Worm (Caenorhabditis elegans) whole organism, late embryonic: Measurements from ENCODE around the gene lips-13.

Experiments used
- C08G9.2 ChIP-seq: sonication (generic microtip); optimal IDR thresholded peaks from 2 replicates; lab custom pipeline; 2016; ENCODE audit warnings: mild to moderate bottlenecking, missing genetic modification characterization, moderate library complexity, missing compliant biosample characterization
- K02D7.2 ChIP-seq: sonication (generic microtip); optimal IDR thresholded peaks from 2 replicates; lab custom pipeline; 2017; ENCODE audit warnings: mild to moderate bottlenecking, missing genetic modification characterization, missing compliant biosample characterization
- K09A11.1 ChIP-seq: sonication (generic microtip); optimal IDR thresholded peaks from 2 replicates; lab custom pipeline; 2017; ENCODE audit warnings: antibody characterized with exemption, mild to moderate bottlenecking, missing genetic modification characterization, missing compliant biosample characterization; ENCODE audit not compliant: insufficient read depth
- Y22D7AL.16 ChIP-seq: sonication (generic microtip); optimal IDR thresholded peaks from 2 replicates; lab custom pipeline; 2016; ENCODE audit warnings: missing genetic modification characterization, missing compliant biosample characterization
- ahr-1 ChIP-seq: sonication (generic microtip); optimal IDR thresholded peaks from 2 replicates; lab custom pipeline; 2016; ENCODE audit warnings: missing genetic modification characterization, missing compliant biosample characterization
- ceh-14 ChIP-seq: sonication (generic microtip); optimal IDR thresholded peaks from 2 replicates; lab custom pipeline; 2016; ENCODE audit warnings: missing genotype, missing genetic modification characterization, missing compliant biosample characterization
- ceh-18 ChIP-seq: sonication (generic microtip); optimal IDR thresholded peaks from 2 replicates; lab custom pipeline; 2016; ENCODE audit warnings: missing genetic modification characterization, missing compliant biosample characterization
- ceh-19 ChIP-seq: fragments of 200-800 bp; sonication (Bioruptor generic); optimal IDR thresholded peaks from 2 replicates; lab custom pipeline; 2018; ENCODE audit warnings: mild to moderate bottlenecking, missing genetic modification characterization, missing compliant biosample characterization
- ceh-2 ChIP-seq: sonication (generic microtip); optimal IDR thresholded peaks from 2 replicates; lab custom pipeline; 2016; ENCODE audit warnings: missing genotype, missing genetic modification characterization, missing compliant biosample characterization
- ceh-22 ChIP-seq: sonication (generic microtip); optimal IDR thresholded peaks from 2 replicates; lab custom pipeline; 2017; ENCODE audit warnings: missing biosample characterization, missing genetic modification characterization
- ceh-24 ChIP-seq: sonication (generic microtip); optimal IDR thresholded peaks from 2 replicates; lab custom pipeline; 2016; ENCODE audit warnings: mild to moderate bottlenecking, missing genetic modification characterization, missing compliant biosample characterization
- ceh-31 ChIP-seq: sonication (generic microtip); optimal IDR thresholded peaks from 2 replicates; lab custom pipeline; 2016; ENCODE audit warnings: missing genetic modification characterization, missing compliant biosample characterization
- che-1 ChIP-seq: sonication (generic microtip); optimal IDR thresholded peaks from 2 replicates; lab custom pipeline; 2016; ENCODE audit warnings: mild to moderate bottlenecking, missing genetic modification characterization, missing compliant biosample characterization
- ets-4 ChIP-seq: sonication (generic microtip); optimal IDR thresholded peaks from 2 replicates; lab custom pipeline; 2016; ENCODE audit warnings: missing genetic modification characterization, missing compliant biosample characterization
- hlh-15 ChIP-seq: sonication (generic microtip); optimal IDR thresholded peaks from 2 replicates; lab custom pipeline; 2016; ENCODE audit warnings: missing genetic modification characterization, missing compliant biosample characterization
- hlh-30 ChIP-seq: sonication (generic microtip); optimal IDR thresholded peaks from 2 replicates; lab custom pipeline; 2017; ENCODE audit warnings: antibody characterized with exemption, missing genetic modification characterization, missing compliant biosample characterization; ENCODE audit not compliant: insufficient read depth
- lin-11 ChIP-seq: fragments of 200-800 bp; sonication (Bioruptor generic); optimal IDR thresholded peaks from 2 replicates; lab custom pipeline; 2018; ENCODE audit warnings: mild to moderate bottlenecking, missing genetic modification characterization, missing compliant biosample characterization
- madf-2 ChIP-seq: sonication (generic microtip); optimal IDR thresholded peaks from 2 replicates; lab custom pipeline; 2017; ENCODE audit warnings: missing genetic modification characterization, missing compliant biosample characterization
- nfya-1 ChIP-seq: sonication (generic microtip); optimal IDR thresholded peaks from 2 replicates; lab custom pipeline; 2017; ENCODE audit warnings: missing genetic modification characterization, mild to moderate bottlenecking, missing compliant biosample characterization, antibody characterized with exemption, moderate library complexity
- nhr-11 ChIP-seq: fragments of 150-350 bp; optimal IDR thresholded peaks from 2 replicates; lab custom pipeline; 2014; ENCODE audit warnings: missing biosample characterization, missing genetic modification characterization
- odd-2 ChIP-seq: sonication (generic microtip); optimal IDR thresholded peaks from 2 replicates; lab custom pipeline; 2017; ENCODE audit warnings: antibody characterized with exemption, mild to moderate bottlenecking, missing genetic modification characterization, missing compliant biosample characterization
- pag-3 ChIP-seq: sonication (generic microtip); optimal IDR thresholded peaks from 2 replicates; lab custom pipeline; 2016; ENCODE audit warnings: missing compliant biosample characterization, missing genetic modification characterization, borderline replicate concordance
- pax-1 ChIP-seq: fragments of 150-350 bp; optimal IDR thresholded peaks from 2 replicates; lab custom pipeline; 2014; ENCODE audit warnings: missing biosample characterization, missing genetic modification characterization
- pha-4 ChIP-seq: fragments of 150-350 bp; optimal IDR thresholded peaks from 2 replicates; lab custom pipeline; 2018; ENCODE audit warnings: missing biosample characterization, missing genetic modification reagents, missing genetic modification characterization
- pqm-1 ChIP-seq: sonication (generic microtip); optimal IDR thresholded peaks from 2 replicates; lab custom pipeline; 2016; ENCODE audit warnings: missing genetic modification characterization, missing compliant biosample characterization
- ref-2 ChIP-seq: sonication (generic microtip); optimal IDR thresholded peaks from 2 replicates; lab custom pipeline; 2016; ENCODE audit warnings: missing genetic modification characterization, missing compliant biosample characterization
- sox-4 ChIP-seq: sonication (generic microtip); optimal IDR thresholded peaks from 2 replicates; lab custom pipeline; 2017; ENCODE audit warnings: mild to moderate bottlenecking, missing genetic modification characterization, inconsistent platforms, missing compliant biosample characterization
- tbx-2 ChIP-seq: sonication (generic microtip); optimal IDR thresholded peaks from 2 replicates; lab custom pipeline; 2016; ENCODE audit warnings: missing genetic modification characterization, missing compliant biosample characterization
- ttx-3 ChIP-seq: sonication (generic microtip); optimal IDR thresholded peaks from 2 replicates; lab custom pipeline; 2016; ENCODE audit warnings: missing genetic modification reagents, missing genetic modification characterization, missing compliant biosample characterization
- unc-86 ChIP-seq: sonication (generic microtip); optimal IDR thresholded peaks from 2 replicates; lab custom pipeline; 2016; ENCODE audit warnings: missing genetic modification characterization, missing compliant biosample characterization

The lips-13 gene

ce11 chrII:1070875-1071274, 47.0 kb downstream of the lips-13 start, which contains the start of gene K02E7.12:
K02E7.12 (plus strand) TSS chrII:1071175.
- TF ChIP-seq ahr-1 (tag; lab: Kevin White, UChicago), result no peak
- TF ChIP-seq ceh-31 (tag; lab: Kevin White, UChicago), result no peak
- TF ChIP-seq che-1, result no peak
- no peak for TF ChIP-seq hlh-30
- no peak for TF ChIP-seq hlh-15
- TF ChIP-seq ceh-2 (tag; lab: Kevin White, UChicago), result no peak
- no peak for TF ChIP-seq ceh-18 (tag; lab: Kevin White, UChicago)
- TF ChIP-seq ceh-24 (tag; lab: Kevin White, UChicago), result no peak
- no peak for TF ChIP-seq ceh-22 (tag; lab: Kevin White, UChicago)
- TF ChIP-seq ceh-14 (tag; lab: Kevin White, UChicago), result no peak
- no peak for TF ChIP-seq sox-4 (tag; lab: Kevin White, UChicago)
- TF ChIP-seq odd-2 (tag; lab: Kevin White, UChicago), result no peak
- TF ChIP-seq Y22D7AL.16, result no peak
- TF ChIP-seq ref-2 (tag; lab: Kevin White, UChicago), result no peak
- no peak for TF ChIP-seq nfya-1

ce11 chrII:1066907-1067306, 50.9 kb downstream of the lips-13 start, which contains the start of gene K02E7.10:
K02E7.10 (minus strand) TSS chrII:1067007.
- TF ChIP-seq pha-4 (tag; lab: Kevin White, UChicago) (no peak), ceh-31 (tag; lab: Kevin White, UChicago) (no peak), ceh-19 (no peak), ttx-3 (tag; lab: Kevin White, UChicago) (no peak), C08G9.2 (tag; lab: Kevin White, UChicago) (no peak), pag-3 (tag; lab: Kevin White, UChicago) (no peak), K09A11.1 (tag; lab: Kevin White, UChicago) (no peak), pqm-1 (tag; lab: Kevin White, UChicago) (no peak), sox-4 (tag; lab: Kevin White, UChicago) (no peak), nhr-11 (no peak), lin-11 (tag; lab: Kevin White, UChicago) (no peak), K02D7.2 (tag; lab: Kevin White, UChicago) (no peak), tbx-2 (tag; lab: Kevin White, UChicago) (no peak), pax-1 (no peak), ceh-2 (tag; lab: Kevin White, UChicago) (no peak), hlh-15 (no peak), madf-2 (no peak), unc-86 (no peak), ets-4 (tag; lab: Kevin White, UChicago) (no peak)
